Fruit fly (Drosophila melanogaster): ENCODE data around the gene pes.

DNA sequence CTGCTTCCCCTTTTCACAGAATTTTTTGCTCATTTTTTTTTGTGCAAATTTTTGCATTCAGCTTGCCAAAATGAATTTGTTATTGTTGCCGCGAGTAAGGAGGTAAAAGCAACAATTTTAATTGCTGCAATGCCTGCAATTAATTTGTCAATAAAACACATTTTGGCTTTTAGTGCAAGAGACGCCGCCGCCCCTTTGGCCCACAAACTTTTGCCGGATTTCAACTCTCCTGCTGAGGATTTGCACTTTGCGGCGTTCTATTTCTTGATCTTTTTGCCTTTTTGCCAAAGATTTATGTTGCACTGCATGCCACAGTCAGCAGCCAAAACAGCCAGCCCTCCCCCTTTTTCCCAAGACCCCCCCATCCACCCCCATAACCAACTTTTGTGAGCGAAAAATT, 51.1 kb downstream of the pes start:
- TF ChIP-seq fd96Ca (GFP tag; IDR thresholded peaks at IDR 0.05) (no peak), CG8301 (tag; optimal IDR thresholded peaks at IDR 0.05) (no peak), CG8159 (tag; optimal IDR thresholded peaks at IDR 0.05) (no peak), CG12605 (GFP tag; IDR thresholded peaks at IDR 0.05) (no peak), CG10348 (GFP tag; IDR thresholded peaks at IDR 0.05) (no peak), CG32121 (GFP tag; IDR thresholded peaks at IDR 0.05) (peak; percentile 38; the same call in 1 of the 2 replicates), Pif1B (GFP tag; optimal IDR thresholded peaks at IDR 0.05) (no peak), CG13204 (GFP tag; optimal IDR thresholded peaks at IDR 0.05) (no peak), CG34367 (tag; optimal IDR thresholded peaks at IDR 0.05) (no peak), CG17806 (tag; optimal IDR thresholded peaks at IDR 0.05) (no peak), CG14655 (GFP tag; optimal IDR thresholded peaks at IDR 0.05) (no peak)
